Worm (Caenorhabditis elegans) whole organism, L4/young adult: ENCODE data around the gene F56B3.9.
"Not testable (repeated sequence)": the region's sequence is repeated elsewhere in the genome, so short reads cannot be mapped to it uniquely, and the experiment has no call there.

ENCODE experiments used
- W03F9.2 ChIP-seq: fragments of 150-350 bp; optimal IDR thresholded peaks from 2 replicates; lab custom pipeline; 2014; ENCODE audit warnings: missing biosample characterization, missing genetic modification characterization
- dao-5 ChIP-seq: sonication (generic microtip); optimal IDR thresholded peaks from 2 replicates; lab custom pipeline; 2016; ENCODE audit warnings: missing genotype, missing genetic modification characterization, moderate library complexity, missing compliant biosample characterization
- him-1 ChIP-seq: sonication (generic microtip); optimal IDR thresholded peaks from 2 replicates; lab custom pipeline; 2016; ENCODE audit warnings: missing genotype, missing genetic modification reagents, missing genetic modification characterization, missing compliant biosample characterization

F56B3.9 gene

DNA sequence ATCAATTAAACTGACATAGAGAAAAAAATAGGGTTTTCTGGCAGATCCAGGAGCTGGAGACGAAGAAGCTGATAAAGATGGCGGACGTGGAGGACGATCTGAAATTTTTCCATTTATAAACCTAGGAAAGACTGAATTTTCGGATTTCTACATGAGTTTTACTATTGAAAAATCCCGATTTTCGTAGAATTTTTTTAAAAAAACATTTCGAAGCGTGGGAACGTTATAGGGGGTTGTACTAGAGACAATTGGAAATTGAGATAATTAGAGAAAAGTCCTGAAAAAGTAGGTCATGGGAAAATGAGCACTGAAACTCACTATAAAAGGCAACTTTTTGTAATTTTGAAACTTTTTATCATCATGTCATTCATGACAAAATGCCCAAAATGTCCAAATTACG, at the start of gene F56B3.9:
Gene F56B3.9 (plus strand): TSS at position 301 of the 400 bp plus-strand sequence.
- not testable (repeated sequence) for TF ChIP-seq dao-5, W03F9.2, him-1 (tag; lab: Kevin White, UChicago)

DNA sequence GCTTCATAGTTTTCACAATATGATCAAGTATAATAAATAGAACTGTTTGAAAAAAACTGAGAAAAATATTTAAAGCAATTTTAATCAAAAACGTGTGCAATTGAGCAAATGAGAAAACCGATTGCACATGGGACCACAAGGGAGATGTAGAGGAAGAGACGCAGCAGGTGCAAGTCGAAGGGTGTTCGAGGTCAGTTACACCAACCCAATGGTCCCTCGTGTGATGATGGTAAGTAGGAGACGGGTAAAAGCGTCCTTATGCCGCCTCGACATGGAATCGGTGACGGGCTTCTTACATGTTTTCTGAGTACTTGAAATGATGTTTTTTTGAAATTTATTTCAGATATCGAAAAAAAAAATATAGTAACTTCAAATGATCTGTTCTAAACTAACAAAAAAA, 43.1 kb upstream of the F56B3.9 start, which contains the start of gene Y55F3C.9:
Gene Y55F3C.9 (minus strand): TSS at position 101 of the 400 bp plus-strand sequence.
- no peak for TF ChIP-seq W03F9.2 (tag; lab: Kevin White, UChicago)
- TF ChIP-seq him-1 (tag; lab: Kevin White, UChicago): no peak
- no peak for TF ChIP-seq dao-5 (tag; lab: Kevin White, UChicago)

DNA sequence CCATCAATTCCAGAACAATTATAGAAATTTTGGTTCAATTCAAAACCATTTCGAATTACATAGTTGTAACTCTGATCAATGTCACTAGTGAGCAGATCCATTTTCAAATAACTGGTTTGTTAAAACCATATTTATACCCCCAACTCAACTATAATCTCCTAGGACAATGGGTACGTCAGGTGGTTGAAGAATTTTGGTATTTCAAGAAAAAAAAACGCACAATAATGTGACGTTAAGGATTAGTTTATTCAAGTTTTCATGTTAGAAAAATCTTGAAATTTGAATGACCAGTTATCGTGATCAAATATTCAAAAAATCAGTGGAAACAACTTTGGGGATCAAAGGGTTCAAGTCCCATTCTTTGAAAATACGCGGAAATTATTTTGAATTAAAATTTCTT, 40.2 kb upstream of the F56B3.9 start, which contains the start of gene srt-24:
Gene srt-24 (minus strand): TSS at position 101 of the 400 bp plus-strand sequence.
- no peak for TF ChIP-seq dao-5 (tag; lab: Kevin White, UChicago)
- no peak for TF ChIP-seq W03F9.2 (tag; lab: Kevin White, UChicago)
- no peak for TF ChIP-seq him-1 (tag; lab: Kevin White, UChicago)

DNA sequence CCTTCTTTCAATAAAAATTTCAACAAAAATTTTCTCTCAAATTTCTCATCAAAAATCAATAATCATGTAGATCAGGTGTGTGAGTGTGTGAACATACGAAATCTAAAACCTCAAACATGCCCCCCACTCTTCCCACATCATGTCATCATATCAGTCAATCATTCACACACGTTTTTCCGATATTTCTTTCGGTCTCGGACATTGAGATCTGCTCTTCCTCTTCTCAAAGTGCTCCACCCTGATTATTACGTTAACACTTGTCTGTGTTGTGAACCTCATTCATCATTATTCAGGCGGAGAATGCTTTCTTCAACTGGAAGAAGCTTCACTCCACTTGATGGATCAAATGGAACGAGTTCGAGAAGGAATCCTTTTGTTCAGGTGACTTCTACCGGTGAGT, 34.7 kb upstream of the F56B3.9 start, which contains the start of gene kvs-5:
Gene kvs-5 (plus strand): TSS at position 301 of the 400 bp plus-strand sequence.
- TF ChIP-seq him-1 (tag; lab: Kevin White, UChicago) (no peak), W03F9.2 (tag; lab: Kevin White, UChicago) (no peak), dao-5 (tag; lab: Kevin White, UChicago) (no peak)

DNA sequence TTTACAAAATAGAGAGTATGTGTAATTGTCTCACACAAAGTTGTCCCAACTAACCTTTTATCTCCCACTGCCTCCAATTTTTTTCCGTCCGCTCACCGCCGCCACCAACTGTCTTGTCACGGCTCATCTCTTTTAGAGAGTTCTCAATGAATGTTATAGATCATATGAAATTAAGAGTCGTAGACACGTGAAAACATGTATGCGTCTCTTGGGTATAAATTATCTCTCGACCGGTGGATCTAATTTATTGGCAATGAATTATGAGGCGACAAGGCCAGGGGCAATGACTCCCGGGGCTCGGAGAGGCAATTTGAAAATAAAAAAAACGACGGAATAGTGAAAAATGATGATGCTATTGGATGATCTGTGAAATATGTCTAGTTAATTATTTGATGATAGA, 30.5 kb upstream of the F56B3.9 start:
- no peak for TF ChIP-seq dao-5 (tag; lab: Kevin White, UChicago)
- TF ChIP-seq him-1 (tag; lab: Kevin White, UChicago): no peak
- no peak for TF ChIP-seq W03F9.2 (tag; lab: Kevin White, UChicago)

DNA sequence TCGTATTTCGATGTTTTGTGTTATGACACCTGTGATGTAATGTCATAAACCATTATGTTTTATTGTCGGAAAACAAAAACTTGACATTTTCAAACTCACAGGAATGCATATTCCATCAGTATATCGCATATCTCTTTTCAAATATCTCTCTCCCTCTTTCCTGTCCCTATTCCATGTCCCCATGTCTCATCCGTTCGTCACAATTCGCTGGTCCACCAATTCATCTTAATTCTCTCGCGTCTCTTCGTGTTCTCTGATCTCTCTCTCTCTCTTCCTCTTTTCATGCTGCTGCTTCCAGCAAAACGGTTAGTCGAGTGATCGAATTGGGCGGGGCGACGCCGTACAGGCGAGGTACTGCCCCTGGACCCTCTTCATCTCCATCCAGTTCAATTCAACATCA, 29.3 kb upstream of the F56B3.9 start:
- TF ChIP-seq dao-5 (tag; lab: Kevin White, UChicago): no peak

DNA sequence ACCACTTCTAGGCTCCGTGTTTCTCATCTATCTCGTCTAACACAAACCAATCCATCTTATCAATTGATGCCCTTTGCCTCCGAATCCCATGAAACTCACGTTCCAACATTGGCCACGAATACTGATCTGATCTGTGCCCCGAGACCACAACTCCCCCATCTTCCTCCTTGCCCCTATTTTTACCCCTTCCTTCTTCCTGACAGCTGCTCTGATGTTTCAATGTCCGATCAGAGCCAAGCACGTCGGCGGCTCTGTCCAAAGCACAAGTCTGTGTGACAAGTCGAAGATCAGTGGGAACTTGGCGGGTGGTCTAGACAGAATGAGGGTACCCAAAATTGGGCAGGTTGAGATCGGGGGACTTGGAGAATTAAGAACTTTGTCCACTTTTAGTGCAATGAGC, 24.8 kb upstream of the F56B3.9 start:
- TF ChIP-seq W03F9.2 (tag; lab: Kevin White, UChicago) (no peak), him-1 (tag; lab: Kevin White, UChicago) (no peak), dao-5 (tag; lab: Kevin White, UChicago) (no peak)

DNA sequence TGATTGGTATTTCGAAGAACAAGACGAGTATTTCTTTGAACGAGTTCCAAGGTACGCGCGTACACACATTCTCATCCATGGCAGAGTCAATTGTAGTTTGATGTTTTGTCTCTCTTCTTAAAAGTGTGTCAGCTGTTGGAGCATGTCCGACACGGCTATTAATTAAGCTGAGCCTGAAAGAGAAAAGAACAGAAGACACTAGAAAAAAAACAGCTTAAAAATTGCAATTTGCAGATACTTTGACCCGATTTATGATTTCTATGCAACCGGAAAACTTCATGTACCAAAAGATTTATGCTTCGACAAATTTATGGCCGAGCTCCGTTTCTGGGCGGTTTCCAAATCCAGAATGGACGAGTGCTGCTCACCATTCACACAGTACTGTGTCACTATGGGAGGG, 21.6 kb upstream of the F56B3.9 start:
- TF ChIP-seq dao-5 (tag; lab: Kevin White, UChicago) (no peak), him-1 (tag; lab: Kevin White, UChicago) (no peak), W03F9.2 (tag; lab: Kevin White, UChicago) (no peak)

DNA sequence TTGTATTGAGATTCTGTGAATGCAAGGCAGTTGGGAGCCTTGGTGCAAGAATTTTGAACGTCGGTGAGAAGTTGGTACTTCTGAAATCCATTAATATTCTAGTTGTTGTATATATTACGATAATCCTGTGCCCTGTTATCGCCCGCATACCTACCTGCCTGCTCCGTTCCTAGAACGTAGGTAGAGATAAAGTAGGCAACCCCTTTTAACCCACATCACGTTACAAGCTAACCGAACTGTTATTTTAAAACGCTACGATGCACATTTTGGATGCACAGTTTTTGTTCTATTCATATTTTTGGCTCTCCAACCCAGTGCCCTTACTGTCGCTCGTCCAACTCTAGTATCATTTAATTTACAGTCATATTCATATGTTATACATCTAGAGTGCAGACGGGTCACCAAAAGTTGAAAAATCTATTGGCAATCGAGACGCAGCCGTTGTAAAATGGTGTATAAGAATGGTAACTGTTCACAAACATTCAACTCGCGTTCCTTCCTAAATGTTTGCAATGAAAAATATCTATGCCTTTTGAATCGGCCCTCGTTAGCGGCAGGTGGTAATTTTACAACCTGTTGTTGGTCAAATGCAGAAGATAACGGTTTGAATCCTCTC, 16.7 kb upstream of the F56B3.9 start:
- TF ChIP-seq dao-5 (tag; lab: Kevin White, UChicago): no peak

DNA sequence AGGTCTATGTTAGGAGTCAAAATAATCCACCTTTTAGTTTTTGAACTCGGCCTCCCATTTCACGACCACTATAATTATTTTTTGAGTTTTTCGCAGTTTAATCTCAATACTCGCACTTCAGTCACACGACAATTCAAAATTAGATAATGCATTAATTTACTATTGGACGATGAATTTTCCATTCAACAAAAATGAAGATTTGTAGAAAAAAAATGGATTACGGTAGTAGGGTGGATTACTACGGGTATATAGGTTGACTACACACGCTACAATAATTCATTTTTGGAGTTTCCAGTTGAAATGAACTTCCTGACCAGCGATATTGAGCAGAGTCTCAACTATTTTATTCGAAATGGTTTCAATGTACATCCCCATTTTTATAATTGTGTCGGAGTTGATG, 14.7 kb upstream of the F56B3.9 start, which contains the start of gene srt-23:
Gene srt-23 (plus strand): TSS at position 301 of the 400 bp plus-strand sequence.
- TF ChIP-seq him-1 (tag; lab: Kevin White, UChicago) (no peak), W03F9.2 (tag; lab: Kevin White, UChicago) (no peak), dao-5 (tag; lab: Kevin White, UChicago) (no peak)

DNA sequence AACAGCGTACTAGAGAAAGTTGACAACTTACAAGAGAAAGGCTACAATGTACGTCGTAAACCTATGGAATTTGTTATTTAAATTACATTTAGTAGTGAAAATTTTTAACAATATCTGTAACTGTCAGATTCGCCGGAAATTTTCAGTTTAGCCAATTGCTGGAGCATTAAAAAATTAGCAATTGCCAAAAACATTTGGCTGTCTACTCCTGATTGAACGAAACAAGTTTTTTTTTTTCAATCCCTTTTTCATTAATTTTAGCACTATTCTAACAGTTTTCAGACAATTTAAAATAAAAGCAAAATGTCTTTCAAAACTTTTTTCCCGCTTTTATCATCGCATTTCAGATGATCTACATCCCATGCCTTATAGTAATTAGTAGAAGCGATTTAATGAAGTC, 14.2 kb upstream of the F56B3.9 start:
- TF ChIP-seq W03F9.2 (tag; lab: Kevin White, UChicago) (no peak), him-1 (tag; lab: Kevin White, UChicago) (no peak), dao-5 (tag; lab: Kevin White, UChicago) (no peak)

DNA sequence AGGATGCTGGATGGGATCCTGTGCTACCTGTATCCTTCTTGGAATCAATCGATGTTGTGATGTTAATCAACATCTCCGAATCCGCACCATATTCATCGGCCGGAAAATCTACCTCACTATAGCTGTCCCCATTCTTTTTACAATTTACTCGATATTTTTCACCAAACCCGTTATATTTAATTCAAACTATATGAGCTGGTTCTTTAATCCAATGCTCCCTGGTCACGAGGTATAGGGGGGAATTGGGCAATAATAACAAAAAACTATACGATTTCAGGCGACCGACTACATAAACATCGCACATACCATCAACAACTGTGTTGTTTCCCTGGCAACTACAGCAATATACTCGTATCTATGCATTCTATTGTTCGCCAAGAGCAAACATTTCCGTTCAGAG, 13.6 kb upstream of the F56B3.9 start:
- no peak for TF ChIP-seq W03F9.2 (tag; lab: Kevin White, UChicago)
- no peak for TF ChIP-seq him-1 (tag; lab: Kevin White, UChicago)
- TF ChIP-seq dao-5 (tag; lab: Kevin White, UChicago): no peak

DNA sequence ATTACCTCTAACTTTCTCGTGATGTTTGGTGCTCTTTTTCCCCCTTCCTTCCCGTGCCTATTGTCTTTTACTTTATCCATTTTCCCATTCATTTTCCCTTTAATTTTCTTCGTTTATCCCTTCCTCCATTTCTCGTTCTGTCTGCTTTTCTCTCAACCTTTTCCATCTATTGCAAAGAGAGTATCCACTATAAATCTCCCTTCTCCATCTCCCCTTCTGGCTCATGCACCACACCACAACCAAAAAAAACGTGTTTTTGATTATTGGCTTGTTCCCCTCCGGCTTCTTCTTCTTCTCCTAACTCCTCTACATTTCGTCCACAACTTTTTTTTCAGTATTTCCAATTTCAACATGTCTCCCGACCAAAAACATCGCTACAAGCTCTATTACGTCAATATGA, 10.9 kb upstream of the F56B3.9 start, which contains the start of gene gst-40:
Gene gst-40 (plus strand): TSS at position 236 of the 400 bp plus-strand sequence.
- TF ChIP-seq him-1 (tag; lab: Kevin White, UChicago) (no peak), dao-5 (tag; lab: Kevin White, UChicago) (no peak), W03F9.2 (tag; lab: Kevin White, UChicago) (no peak)

DNA sequence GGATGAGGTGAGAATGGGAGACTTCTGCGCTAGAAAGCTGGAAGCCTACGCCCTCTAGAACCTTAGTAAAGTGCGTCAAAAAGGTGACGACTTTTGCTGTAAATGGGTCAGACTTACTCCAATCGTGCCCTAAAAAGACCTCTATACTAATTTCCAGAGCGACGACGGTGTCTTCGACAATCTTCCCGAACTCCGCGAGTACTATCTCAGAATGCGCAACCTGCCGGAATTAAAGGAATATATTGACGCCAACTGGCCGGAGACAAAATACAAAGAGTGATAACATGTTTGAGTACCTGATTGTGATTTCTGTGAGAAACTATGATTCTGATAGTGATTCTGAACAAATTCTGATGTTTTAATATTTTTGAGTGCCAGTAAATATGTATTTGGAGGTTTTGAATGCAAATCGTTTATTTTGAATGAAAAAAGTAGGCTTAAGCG, 9.1 kb upstream of the F56B3.9 start:
- no peak for TF ChIP-seq dao-5 (tag; lab: Kevin White, UChicago)
- no peak for TF ChIP-seq him-1 (tag; lab: Kevin White, UChicago)
